Fruit fly (Drosophila melanogaster) whole organism, embryonic: Measurements from ENCODE around the gene Vinc.

Source experiments
- CG1024 ChIP-seq: fragments of 200-800 bp; sonication (Bioruptor generic); IDR thresholded peaks from 2 replicates; pipeline ENCODE4 v1.3.6; 2022; ENCODE audit warnings: missing biosample characterization, missing genetic modification characterization
- CG10321 ChIP-seq: fragments of 200-800 bp; sonication (Bioruptor generic); IDR thresholded peaks from 2 replicates; pipeline ENCODE4 v1.3.6; 2022; ENCODE audit warnings: missing biosample characterization, missing genetic modification characterization
- CG11504 ChIP-seq: fragments of 200-800 bp; sonication (Bioruptor generic); optimal IDR thresholded peaks from 3 replicates; lab custom pipeline; 2019; ENCODE audit warnings: missing biosample characterization, mild to moderate bottlenecking, missing genetic modification characterization, moderate library complexity
- CG14710 ChIP-seq: fragments of 200-800 bp; sonication (Bioruptor generic); optimal IDR thresholded peaks from 3 replicates; lab custom pipeline; 2019; ENCODE audit warnings: missing biosample characterization, mild to moderate bottlenecking, missing genetic modification characterization, moderate library complexity
- CG14860 ChIP-seq: fragments of 200-800 bp; sonication (Bioruptor generic); IDR thresholded peaks from 3 replicates; pipeline ENCODE4 v1.3.6; 2022; ENCODE audit warnings: missing biosample characterization, missing genetic modification characterization; ENCODE audit not compliant: partially characterized antibody
- CG1529 ChIP-seq: fragments of 200-800 bp; sonication (Bioruptor generic); optimal IDR thresholded peaks from 3 replicates; lab custom pipeline; 2018; ENCODE audit warnings: missing biosample characterization, missing genetic modification characterization
- CG17328 ChIP-seq: fragments of 200-800 bp; sonication (Bioruptor generic); IDR thresholded peaks from 2 replicates; pipeline ENCODE4 v1.3.6; 2022; ENCODE audit warnings: missing biosample characterization, missing genetic modification characterization
- CG17359 ChIP-seq: fragments of 200-800 bp; sonication (Bioruptor generic); optimal IDR thresholded peaks from 3 replicates; lab custom pipeline; 2018; ENCODE audit warnings: missing biosample characterization, mild to moderate bottlenecking, missing genetic modification characterization, moderate library complexity
- CG30403 ChIP-seq: fragments of 200-800 bp; sonication (Bioruptor generic); optimal IDR thresholded peaks from 3 replicates; lab custom pipeline; 2016; ENCODE audit warnings: missing biosample characterization, missing genetic modification characterization
- CG31224 ChIP-seq: fragments of 200-800 bp; sonication (Bioruptor generic); IDR thresholded peaks from 2 replicates; pipeline ENCODE4 v1.3.6; 2022; ENCODE audit warnings: missing biosample characterization, missing genetic modification characterization
- CG32532 ChIP-seq: fragments of 200-800 bp; sonication (Bioruptor generic); IDR thresholded peaks from 2 replicates; pipeline ENCODE4 v1.3.6; 2022; ENCODE audit warnings: missing biosample characterization, missing genetic modification characterization
- CG5245 ChIP-seq: fragments of 200-800 bp; sonication (Bioruptor generic); optimal IDR thresholded peaks from 3 replicates; lab custom pipeline; 2016; ENCODE audit warnings: missing biosample characterization, missing genetic modification characterization
- CG6272 ChIP-seq: fragments of 200-800 bp; sonication (Bioruptor generic); IDR thresholded peaks from 2 replicates; pipeline ENCODE4 v1.3.6; 2022; ENCODE audit warnings: missing biosample characterization, missing genetic modification characterization
- CG6813 ChIP-seq: fragments of 200-800 bp; sonication (Bioruptor generic); optimal IDR thresholded peaks from 2 replicates; lab custom pipeline; 2017; ENCODE audit warnings: missing biosample characterization, missing genetic modification characterization, mild to moderate bottlenecking, moderate library complexity, missing genetic modification reagents
- CG7745 ChIP-seq: fragments of 200-800 bp; sonication (Bioruptor generic); optimal IDR thresholded peaks from 2 replicates; lab custom pipeline; 2018; ENCODE audit warnings: missing biosample characterization, mild to moderate bottlenecking, missing genetic modification characterization, moderate library complexity
- CG9215 ChIP-seq: fragments of 200-800 bp; sonication (Bioruptor generic); IDR thresholded peaks from 2 replicates; pipeline ENCODE4 v1.3.6; 2022; ENCODE audit warnings: missing biosample characterization, missing genetic modification characterization
- CG9932 ChIP-seq: fragments of 200-800 bp; sonication (Bioruptor generic); IDR thresholded peaks from 2 replicates; pipeline ENCODE4 v1.3.6; 2022; ENCODE audit warnings: missing biosample characterization, missing genetic modification characterization
- CrebB ChIP-seq: fragments of 200-800 bp; sonication (Bioruptor generic); optimal IDR thresholded peaks from 3 replicates; lab custom pipeline; 2018; ENCODE audit warnings: missing biosample characterization, mild to moderate bottlenecking, missing genetic modification characterization
- Ets65A ChIP-seq: fragments of 200-800 bp; sonication (Bioruptor generic); peaks from one replicate; lab custom pipeline; 2016; ENCODE audit warnings: missing biosample characterization, missing genetic modification characterization
- Fer2 ChIP-seq: fragments of 200-800 bp; sonication (Bioruptor generic); optimal IDR thresholded peaks from 2 replicates; lab custom pipeline; 2018; ENCODE audit warnings: missing biosample characterization, mild to moderate bottlenecking, missing genetic modification characterization, moderate library complexity
- H15 ChIP-seq: fragments of 200-800 bp; sonication (Bioruptor generic); IDR thresholded peaks from 3 replicates; pipeline ENCODE4 v1.3.6; 2022; ENCODE audit warnings: missing biosample characterization, missing genetic modification characterization
- HLH4C ChIP-seq: fragments of 200-800 bp; sonication (Bioruptor generic); IDR thresholded peaks from 3 replicates; pipeline ENCODE4 v1.3.6; 2022; ENCODE audit warnings: missing biosample characterization, missing genetic modification characterization; ENCODE audit not compliant: partially characterized antibody
- Hand ChIP-seq: fragments of 200-800 bp; sonication (Bioruptor generic); optimal IDR thresholded peaks from 2 replicates; lab custom pipeline; 2017; ENCODE audit warnings: mild to moderate bottlenecking, missing biosample characterization, missing genetic modification reagents, missing genetic modification characterization
- HmgZ ChIP-seq: fragments of 200-800 bp; sonication (Bioruptor generic); optimal IDR thresholded peaks from 2 replicates; lab custom pipeline; 2018; ENCODE audit warnings: missing biosample characterization, mild to moderate bottlenecking, missing genetic modification characterization
- Hmr ChIP-seq: fragments of 200-800 bp; sonication (Bioruptor generic); optimal IDR thresholded peaks from 3 replicates; lab custom pipeline; 2017; ENCODE audit warnings: mild to moderate bottlenecking, missing biosample characterization, missing genetic modification reagents, missing genetic modification characterization
- Pdp1 ChIP-seq, 2 experiments: fragments of 200-800 bp; sonication (Bioruptor generic); optimal IDR thresholded peaks; 3 replicates each; lab custom pipeline; 2016; ENCODE audit warnings: missing biosample characterization in 2 of 2, missing genetic modification characterization in 2 of 2, mild to moderate bottlenecking in 1 of 2, moderate library complexity in 1 of 2
- Ptx1 ChIP-seq: fragments of 200-800 bp; sonication (Bioruptor generic); IDR thresholded peaks from 2 replicates; pipeline ENCODE4 v1.3.6; 2022; ENCODE audit warnings: missing biosample characterization, missing genetic modification characterization
- Rfx ChIP-seq: fragments of 200-800 bp; sonication (Bioruptor generic); IDR thresholded peaks from 2 replicates; pipeline ENCODE4 v1.3.6; 2022; ENCODE audit warnings: missing biosample characterization, missing genetic modification characterization
- YL-1 ChIP-seq: fragments of 200-800 bp; sonication (Bioruptor generic); optimal IDR thresholded peaks from 3 replicates; lab custom pipeline; 2017; ENCODE audit warnings: missing biosample characterization, mild to moderate bottlenecking, missing genetic modification characterization
- amos ChIP-seq: fragments of 200-800 bp; sonication (Bioruptor generic); IDR thresholded peaks from 2 replicates; pipeline ENCODE4 v1.3.6; 2022; ENCODE audit warnings: missing biosample characterization, missing genetic modification characterization; ENCODE audit not compliant: partially characterized antibody
- ato ChIP-seq: fragments of 200-800 bp; sonication (Bioruptor generic); IDR thresholded peaks from 2 replicates; pipeline ENCODE4 v1.3.6; 2022; ENCODE audit warnings: missing biosample characterization, missing genetic modification characterization; ENCODE audit not compliant: partially characterized antibody
- az2 ChIP-seq: fragments of 200-800 bp; sonication (Bioruptor generic); optimal IDR thresholded peaks from 3 replicates; lab custom pipeline; 2016; ENCODE audit warnings: missing biosample characterization, missing genetic modification characterization
- bbx ChIP-seq: fragments of 200-800 bp; sonication (Bioruptor generic); IDR thresholded peaks from 2 replicates; pipeline ENCODE4 v1.3.6; 2022; ENCODE audit warnings: missing biosample characterization, missing genetic modification characterization; ENCODE audit not compliant: partially characterized antibody
- cas ChIP-seq: fragments of 200-800 bp; sonication (Bioruptor generic); IDR thresholded peaks from 2 replicates; pipeline ENCODE4 v1.3.6; 2022; ENCODE audit warnings: missing biosample characterization, missing genetic modification characterization
- crol ChIP-seq: fragments of 200-800 bp; sonication (Bioruptor generic); IDR thresholded peaks from 2 replicates; pipeline ENCODE4 v1.3.6; 2022; ENCODE audit warnings: missing biosample characterization, missing genetic modification characterization
- gsb-n ChIP-seq: fragments of 200-800 bp; sonication (Bioruptor generic); optimal IDR thresholded peaks from 3 replicates; lab custom pipeline; 2018; ENCODE audit warnings: missing biosample characterization, mild to moderate bottlenecking, missing genetic modification characterization
- gt ChIP-seq: fragments of 200-800 bp; sonication (Bioruptor generic); IDR thresholded peaks from 2 replicates; pipeline ENCODE4 v1.3.6; 2022; ENCODE audit warnings: missing biosample characterization, missing genetic modification characterization
- hb ChIP-seq: fragments of 200-800 bp; sonication (Bioruptor generic); IDR thresholded peaks from 3 replicates; pipeline ENCODE4 v1.3.6; 2022; ENCODE audit warnings: missing biosample characterization, missing genetic modification characterization; ENCODE audit not compliant: partially characterized antibody
- mld ChIP-seq: fragments of 200-800 bp; sonication (Bioruptor generic); IDR thresholded peaks from 3 replicates; pipeline ENCODE4 v1.3.6; 2022; ENCODE audit warnings: missing biosample characterization, missing genetic modification characterization; ENCODE audit not compliant: partially characterized antibody
- phol ChIP-seq: fragments of 200-800 bp; sonication (Bioruptor generic); optimal IDR thresholded peaks from 3 replicates; lab custom pipeline; 2018; ENCODE audit warnings: missing biosample characterization, mild to moderate bottlenecking, missing genetic modification characterization, moderate library complexity
- prd ChIP-seq, 3 experiments: fragments of >200 bp in 2 of 3; fragments of 200-800 bp in 1 of 3; sonication (Bioruptor generic) in 1 of 3; optimal IDR thresholded peaks in 2 of 3; IDR thresholded peaks in 1 of 3; 2 replicates in 2 of 3; 3 replicates in 1 of 3; pipeline versions ENCODE4 v1.3.6 to Lab custom; 2017 to 2022; ENCODE audit warnings: missing biosample characterization in 1 of 3, missing genetic modification characterization in 1 of 3
- ro ChIP-seq: fragments of 200-800 bp; sonication (Bioruptor generic); IDR thresholded peaks from 2 replicates; pipeline ENCODE4 v1.3.6; 2022; ENCODE audit warnings: missing biosample characterization, missing genetic modification characterization
- sens ChIP-seq: fragments of 200-800 bp; sonication (Bioruptor generic); peaks from one replicate; lab custom pipeline; 2016; ENCODE audit warnings: missing biosample characterization, missing genetic modification characterization
- seq ChIP-seq: fragments of 200-800 bp; sonication (Bioruptor generic); IDR thresholded peaks from 2 replicates; pipeline ENCODE4 v1.3.6; 2022; ENCODE audit warnings: missing biosample characterization, missing genetic modification characterization
- ssp ChIP-seq: fragments of 200-800 bp; sonication (Bioruptor generic); IDR thresholded peaks from 2 replicates; pipeline ENCODE4 v1.3.6; 2022; ENCODE audit warnings: missing biosample characterization, missing genetic modification characterization
- stc ChIP-seq: fragments of 200-800 bp; sonication (Bioruptor generic); IDR thresholded peaks from 2 replicates; pipeline ENCODE4 v1.3.6; 2022; ENCODE audit warnings: missing biosample characterization, missing genetic modification characterization
- usp ChIP-seq: fragments of >200 bp; optimal IDR thresholded peaks from 2 replicates; lab custom pipeline; 2017; ENCODE audit warnings: missing biosample characterization, missing genetic modification characterization
- zf30C ChIP-seq: fragments of 200-800 bp; sonication (Bioruptor generic); optimal IDR thresholded peaks from 3 replicates; lab custom pipeline; 2018; ENCODE audit warnings: missing biosample characterization, mild to moderate bottlenecking, missing genetic modification characterization
- zfh2 ChIP-seq: fragments of 200-800 bp; sonication (Bioruptor generic); optimal IDR thresholded peaks from 2 replicates; lab custom pipeline; 2016; ENCODE audit warnings: missing biosample characterization, missing genetic modification characterization

Vinc gene

DNA sequence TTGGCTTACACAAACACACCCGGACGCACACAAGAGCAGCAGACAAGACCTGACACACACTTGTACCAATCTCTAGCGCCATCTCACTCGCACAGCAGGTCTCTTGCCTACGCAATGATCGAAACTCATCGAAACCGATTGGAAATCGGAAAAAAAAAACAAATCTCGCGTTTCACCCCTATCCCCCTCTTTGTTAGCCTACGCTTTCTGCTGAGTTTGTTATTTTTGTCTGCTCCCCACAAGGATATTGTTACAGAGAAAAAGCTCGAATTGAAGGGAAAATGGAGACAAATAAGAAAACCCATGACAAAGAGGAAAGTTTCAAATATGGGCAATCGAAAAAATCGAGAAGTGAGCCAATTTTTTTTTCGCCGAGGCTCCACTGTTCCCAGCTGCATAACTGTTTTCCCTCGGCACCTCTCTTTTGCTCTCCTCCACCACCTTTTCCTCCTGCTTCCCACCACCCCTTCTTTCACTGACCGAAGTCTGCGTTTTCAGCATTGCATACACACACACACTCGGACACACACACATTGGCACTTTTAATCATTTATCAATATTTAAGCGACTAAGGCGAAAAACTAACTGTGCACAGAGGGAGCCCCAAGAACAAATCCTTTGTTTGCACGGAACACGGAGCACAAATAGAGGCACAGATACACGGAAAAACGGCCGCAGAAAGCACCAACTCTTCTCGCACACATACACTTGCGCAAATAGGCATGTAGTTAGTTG is 47.6 kb upstream of the Vinc start (continued):
- TF ChIP-seq CG14710 (tag; lab: Kevin White, UChicago) (no peak), cas (GFP tag; lab: Robert Waterston, UW) (no peak), hb (GFP tag; lab: Robert Waterston, UW) (no peak), ro (no peak), mld (GFP tag; lab: Robert Waterston, UW) (no peak), CG1529 (peak; percentile 14), phol (tag; lab: Kevin White, UChicago) (no peak), Ets65A (GFP tag; lab: Kevin White, UChicago) (no peak), stc (GFP tag; lab: Robert Waterston, UW) (no peak), prd (optimal IDR thresholded peaks at IDR 0.05; lab: Kevin White, UChicago) (no peak), prd (GFP tag; IDR thresholded peaks at IDR 0.05; lab: Robert Waterston, UW) (no peak), ato (GFP tag; lab: Robert Waterston, UW) (no peak), CG7745 (tag; lab: Kevin White, UChicago) (no peak), CG32532 (GFP tag; lab: Robert Waterston, UW) (no peak), ssp (GFP tag; lab: Robert Waterston, UW) (no peak), zf30C (GFP tag; lab: Kevin White, UChicago) (no peak), zfh2 (no peak), Hand (GFP tag; lab: Kevin White, UChicago) (peak; percentile 11), az2 (GFP tag; lab: Kevin White, UChicago) (no peak), CG9215 (GFP tag; lab: Robert Waterston, UW) (no peak), CG1024 (GFP tag; lab: Robert Waterston, UW) (no peak), CG17328 (GFP tag; lab: Robert Waterston, UW) (no peak), CG31224 (no peak), CG11504 (tag; lab: Kevin White, UChicago) (no peak), CG10321 (peak; percentile 73; the same call in 1 of the 2 replicates), gt (GFP tag; lab: Robert Waterston, UW) (no peak), seq (GFP tag; lab: Robert Waterston, UW) (no peak), CG9932 (GFP tag; lab: Robert Waterston, UW) (0 out of 2 replicates have a peak, but pooled peaks have one; percentile 9), CG30403 (peak; percentile 3), CG6272 (no peak), Hmr (GFP tag; lab: Kevin White, UChicago) (no peak), CG6813 (GFP tag; lab: Kevin White, UChicago) (no peak), Pdp1 (GFP tag; optimal IDR thresholded peaks at IDR 0.05; lab: Kevin White, UChicago) (peak in 1 of 2 experiments; percentile 59), CrebB (tag; lab: Kevin White, UChicago) (no peak), crol (GFP tag; lab: Robert Waterston, UW) (peak; percentile 73), Fer2 (no peak), usp (GFP tag; lab: Kevin White, UChicago) (no peak), H15 (GFP tag; lab: Robert Waterston, UW) (no peak), bbx (0 out of 2 replicates have a peak, but pooled peaks have one; percentile 16), Ptx1 (GFP tag; lab: Robert Waterston, UW) (no peak), YL-1 (GFP tag; lab: Kevin White, UChicago) (peak; percentile 8), Rfx (GFP tag; lab: Robert Waterston, UW) (peak; percentile 17; the same call in 1 of the 2 replicates), HLH4C (GFP tag; lab: Robert Waterston, UW) (no peak), HmgZ (tag; lab: Kevin White, UChicago) (no peak), gsb-n (tag; lab: Kevin White, UChicago) (no peak), sens (GFP tag; lab: Kevin White, UChicago) (peak; percentile 51), CG17359 (tag; lab: Kevin White, UChicago) (no peak), CG14860 (GFP tag; lab: Robert Waterston, UW) (no peak), CG5245 (no peak), amos (GFP tag; lab: Robert Waterston, UW) (no peak; the same call in 1 of the 2 replicates)
